Fruit fly (Drosophila melanogaster) whole organism, prepupa: ENCODE measurements around the gene CG31937.

ENCODE experiments used
- Blimp-1 ChIP-seq: fragments of 200-800 bp; sonication (Bioruptor generic); optimal IDR thresholded peaks from 3 replicates; lab custom pipeline; 2017; ENCODE audit warnings: missing biosample characterization, missing genetic modification characterization, mild to moderate bottlenecking, moderate library complexity, missing genetic modification reagents
- CG10631 ChIP-seq: fragments of 200-800 bp; sonication (Bioruptor generic); optimal IDR thresholded peaks from 2 replicates; lab custom pipeline; 2016; ENCODE audit warnings: missing biosample characterization, missing genetic modification characterization

DNA sequence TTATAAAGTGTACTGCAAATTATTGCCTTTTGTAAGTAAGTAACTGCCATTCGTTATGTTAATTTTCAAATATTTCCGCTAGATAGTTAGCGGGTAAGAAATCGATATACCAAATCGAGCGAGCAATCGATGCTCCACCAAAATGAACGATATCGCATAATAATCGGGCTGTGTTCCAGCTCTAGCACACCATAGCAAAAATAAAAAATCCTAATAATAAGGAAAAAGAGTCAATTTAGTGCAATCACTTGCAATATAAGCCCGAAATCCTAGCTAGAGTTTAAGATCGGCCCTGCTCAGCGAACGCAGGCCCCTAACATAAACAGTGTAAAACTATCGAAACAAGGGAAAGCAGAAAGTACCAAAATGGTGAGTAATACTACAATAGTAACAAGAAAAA is 24.9 kb upstream of the CG31937 start, which contains the start of gene cpb:
- TF ChIP-seq Blimp-1 (GFP tag; lab: Kevin White, UChicago) (no peak), CG10631 (no peak)
